Fruit fly (Drosophila melanogaster) whole organism, embryonic: ENCODE measurements around the gene CG32751.

Experiments used
- Atf3 ChIP-seq: fragments of 200-800 bp; sonication (Bioruptor generic); optimal IDR thresholded peaks from 3 replicates; lab custom pipeline; 2016; ENCODE audit warnings: missing biosample characterization, missing genetic modification characterization
- CG12769 ChIP-seq: fragments of 200-800 bp; sonication (Bioruptor generic); optimal IDR thresholded peaks from 2 replicates; lab custom pipeline; 2019; ENCODE audit warnings: missing biosample characterization, mild to moderate bottlenecking, missing genetic modification characterization, moderate library complexity
- CG13775 ChIP-seq: fragments of 200-800 bp; sonication (Bioruptor generic); optimal IDR thresholded peaks from 3 replicates; lab custom pipeline; 2017; ENCODE audit warnings: missing biosample characterization, mild to moderate bottlenecking, missing genetic modification characterization
- CG17612 ChIP-seq: fragments of 200-800 bp; sonication (Bioruptor generic); IDR thresholded peaks from 2 replicates; pipeline ENCODE4 v1.3.6; 2022; ENCODE audit warnings: missing biosample characterization, missing genetic modification characterization
- CG17802 ChIP-seq: fragments of 200-800 bp; sonication (Bioruptor generic); optimal IDR thresholded peaks from 2 replicates; lab custom pipeline; 2018; ENCODE audit warnings: missing biosample characterization, mild to moderate bottlenecking, missing genetic modification characterization, moderate library complexity
- CG1832 ChIP-seq: fragments of 200-800 bp; sonication (Bioruptor generic); optimal IDR thresholded peaks from 2 replicates; lab custom pipeline; 2017; ENCODE audit warnings: missing biosample characterization, mild to moderate bottlenecking, missing genetic modification characterization, inconsistent platforms
- CG31224 ChIP-seq: fragments of 200-800 bp; sonication (Bioruptor generic); IDR thresholded peaks from 2 replicates; pipeline ENCODE4 v1.3.6; 2022; ENCODE audit warnings: missing biosample characterization, missing genetic modification characterization
- CG4617 ChIP-seq: fragments of 200-800 bp; sonication (Bioruptor generic); optimal IDR thresholded peaks from 3 replicates; lab custom pipeline; 2016; ENCODE audit warnings: missing biosample characterization, missing genetic modification characterization, borderline replicate concordance
- CG6654 ChIP-seq: fragments of 200-800 bp; sonication (Bioruptor generic); optimal IDR thresholded peaks from 2 replicates; lab custom pipeline; 2017; ENCODE audit warnings: missing biosample characterization, mild to moderate bottlenecking, missing genetic modification characterization
- CG7271 ChIP-seq: fragments of 200-800 bp; sonication (Bioruptor generic); optimal IDR thresholded peaks from 2 replicates; lab custom pipeline; 2018; ENCODE audit warnings: missing biosample characterization, mild to moderate bottlenecking, missing genetic modification characterization, moderate library complexity
- CG7357 ChIP-seq: fragments of 200-800 bp; sonication (Bioruptor generic); IDR thresholded peaks from 3 replicates; pipeline ENCODE4 v1.3.6; 2022; ENCODE audit warnings: missing biosample characterization, missing genetic modification characterization
- CG7372 ChIP-seq: fragments of 200-800 bp; sonication (Bioruptor generic); IDR thresholded peaks from 2 replicates; pipeline ENCODE4 v1.3.6; 2022; ENCODE audit warnings: missing biosample characterization, missing genetic modification characterization
- CG7987 ChIP-seq: fragments of 200-800 bp; sonication (Bioruptor generic); optimal IDR thresholded peaks from 2 replicates; lab custom pipeline; 2018; ENCODE audit warnings: missing biosample characterization, mild to moderate bottlenecking, missing genetic modification characterization, moderate library complexity
- CG8924 ChIP-seq: fragments of 200-800 bp; optimal IDR thresholded peaks from 3 replicates; lab custom pipeline; 2019; ENCODE audit warnings: missing biosample characterization, mild to moderate bottlenecking, missing genetic modification characterization, moderate library complexity
- Fer2 ChIP-seq: fragments of 200-800 bp; sonication (Bioruptor generic); optimal IDR thresholded peaks from 2 replicates; lab custom pipeline; 2018; ENCODE audit warnings: missing biosample characterization, mild to moderate bottlenecking, missing genetic modification characterization, moderate library complexity
- HLH4C ChIP-seq: fragments of 200-800 bp; sonication (Bioruptor generic); IDR thresholded peaks from 3 replicates; pipeline ENCODE4 v1.3.6; 2022; ENCODE audit warnings: missing biosample characterization, missing genetic modification characterization; ENCODE audit not compliant: partially characterized antibody
- Hmr ChIP-seq: fragments of 200-800 bp; sonication (Bioruptor generic); optimal IDR thresholded peaks from 3 replicates; lab custom pipeline; 2017; ENCODE audit warnings: mild to moderate bottlenecking, missing biosample characterization, missing genetic modification reagents, missing genetic modification characterization
- Kr ChIP-seq: fragments of 200-800 bp; sonication (Bioruptor generic); optimal IDR thresholded peaks from 2 replicates; lab custom pipeline; 2017; ENCODE audit warnings: missing biosample characterization, mild to moderate bottlenecking, missing genetic modification characterization
- MESR4 ChIP-seq: fragments of 200-800 bp; sonication (Bioruptor generic); optimal IDR thresholded peaks from 2 replicates; lab custom pipeline; 2018; ENCODE audit warnings: missing biosample characterization, mild to moderate bottlenecking, missing genetic modification characterization, moderate library complexity
- Mad ChIP-seq: fragments of 200-800 bp; sonication (Bioruptor generic); optimal IDR thresholded peaks from 2 replicates; lab custom pipeline; 2016; ENCODE audit warnings: missing biosample characterization, missing genetic modification characterization
- Nf-YA ChIP-seq: fragments of 200-800 bp; sonication (Bioruptor generic); IDR thresholded peaks from 2 replicates; pipeline ENCODE4 v1.3.6; 2022; ENCODE audit warnings: missing biosample characterization, missing genetic modification characterization
- Sox100B ChIP-seq: fragments of 200-800 bp; sonication (Bioruptor generic); optimal IDR thresholded peaks from 3 replicates; lab custom pipeline; 2018; ENCODE audit warnings: missing biosample characterization, mild to moderate bottlenecking, missing genetic modification characterization
- ac ChIP-seq: fragments of 200-800 bp; sonication (Bioruptor generic); optimal IDR thresholded peaks from 3 replicates; lab custom pipeline; 2017; ENCODE audit warnings: missing biosample characterization, mild to moderate bottlenecking, missing genetic modification characterization
- amos ChIP-seq: fragments of 200-800 bp; sonication (Bioruptor generic); IDR thresholded peaks from 2 replicates; pipeline ENCODE4 v1.3.6; 2022; ENCODE audit warnings: missing biosample characterization, missing genetic modification characterization; ENCODE audit not compliant: partially characterized antibody
- ase ChIP-seq: fragments of 200-800 bp; sonication (Bioruptor generic); IDR thresholded peaks from 3 replicates; pipeline ENCODE4 v1.3.6; 2022; ENCODE audit warnings: missing biosample characterization, missing genetic modification characterization
- bab2 ChIP-seq: fragments of 200-800 bp; sonication (Bioruptor generic); optimal IDR thresholded peaks from 2 replicates; lab custom pipeline; 2016; ENCODE audit warnings: missing biosample characterization, missing genetic modification characterization
- bigmax ChIP-seq: fragments of 200-800 bp; sonication (Bioruptor generic); optimal IDR thresholded peaks from 2 replicates; lab custom pipeline; 2018; ENCODE audit warnings: missing biosample characterization, mild to moderate bottlenecking, missing genetic modification characterization
- ci ChIP-seq: fragments of 200-800 bp; sonication (Bioruptor generic); IDR thresholded peaks from 3 replicates; pipeline ENCODE4 v1.3.6; 2022; ENCODE audit warnings: missing biosample characterization, missing genetic modification characterization
- exex ChIP-seq: fragments of 200-800 bp; sonication (Bioruptor generic); optimal IDR thresholded peaks from 4 replicates; lab custom pipeline; 2018; ENCODE audit warnings: missing biosample characterization, mild to moderate bottlenecking, missing genetic modification characterization, moderate library complexity
- grn ChIP-seq: fragments of 200-800 bp; sonication (Bioruptor generic); optimal IDR thresholded peaks from 3 replicates; lab custom pipeline; 2017; ENCODE audit warnings: missing biosample characterization, missing genetic modification characterization
- maf-S ChIP-seq: fragments of 200-800 bp; sonication (Bioruptor generic); optimal IDR thresholded peaks from 2 replicates; lab custom pipeline; 2016; ENCODE audit warnings: missing biosample characterization, missing genetic modification characterization
- nerfin-2 ChIP-seq: fragments of 200-800 bp; sonication (Bioruptor generic); IDR thresholded peaks from 2 replicates; pipeline ENCODE4 v1.3.6; 2022; ENCODE audit warnings: missing biosample characterization, missing genetic modification characterization; ENCODE audit not compliant: partially characterized antibody
- pzg ChIP-seq: fragments of 200-800 bp; sonication (Bioruptor generic); optimal IDR thresholded peaks from 3 replicates; lab custom pipeline; 2018; ENCODE audit warnings: missing biosample characterization, mild to moderate bottlenecking, missing genetic modification characterization, moderate library complexity
- run ChIP-seq: fragments of 200-800 bp; sonication (Bioruptor generic); optimal IDR thresholded peaks from 3 replicates; lab custom pipeline; 2018; ENCODE audit warnings: missing biosample characterization, mild to moderate bottlenecking, missing genetic modification characterization
- sc ChIP-seq, 3 experiments: fragments of >200 bp in 2 of 3; fragments of 200-800 bp in 1 of 3; sonication (Bioruptor generic) in 1 of 3; optimal IDR thresholded peaks; 2 replicates in 2 of 3; 3 replicates in 1 of 3; lab custom pipeline; 2017; ENCODE audit warnings: mild to moderate bottlenecking in 1 of 3, missing biosample characterization in 1 of 3, missing genetic modification characterization in 1 of 3, missing genetic modification reagents in 1 of 3
- sisA ChIP-seq: fragments of 200-800 bp; sonication (Bioruptor generic); IDR thresholded peaks from 2 replicates; pipeline ENCODE4 v1.3.6; 2022; ENCODE audit warnings: missing biosample characterization, missing genetic modification characterization
- slp2 ChIP-seq: fragments of 200-800 bp; sonication (Bioruptor generic); optimal IDR thresholded peaks from 2 replicates; lab custom pipeline; 2016; ENCODE audit warnings: missing biosample characterization, missing genetic modification characterization
- unc-4 ChIP-seq: fragments of 200-800 bp; sonication (Bioruptor generic); IDR thresholded peaks from 2 replicates; pipeline ENCODE4 v1.3.6; 2022; ENCODE audit warnings: missing biosample characterization, missing genetic modification characterization; ENCODE audit not compliant: partially characterized antibody

The CG32751 gene

dm6 chrX:6219845-6220345 lies 21.4 kb upstream of the CG32751 start, which contains the start of gene Efr (continued):
- TF ChIP-seq CG4617 (GFP tag; lab: Kevin White, UChicago) (no peak), ase (GFP tag; lab: Robert Waterston, UW) (no peak), nerfin-2 (GFP tag; lab: Robert Waterston, UW) (no peak), CG1832 (GFP tag; lab: Kevin White, UChicago) (peak; percentile 25), CG7357 (GFP tag; lab: Robert Waterston, UW) (no peak), CG17612 (no peak), bigmax (GFP tag; lab: Kevin White, UChicago) (no peak), pzg (GFP tag; lab: Kevin White, UChicago) (peak; percentile 56), HLH4C (GFP tag; lab: Robert Waterston, UW) (peak; percentile 42; the same call in 2 of the 3 replicates), ac (GFP tag; lab: Kevin White, UChicago) (no peak), sisA (GFP tag; lab: Robert Waterston, UW) (no peak), Nf-YA (GFP tag; lab: Robert Waterston, UW) (no peak), CG7987 (GFP tag; lab: Kevin White, UChicago) (peak; percentile 8), CG8924 (tag; lab: Kevin White, UChicago) (peak; percentile 2), Mad (GFP tag; lab: Kevin White, UChicago) (no peak), CG7271 (tag; lab: Kevin White, UChicago) (no peak), CG12769 (no peak), Hmr (peak; percentile 30), CG7372 (GFP tag; lab: Robert Waterston, UW) (no peak), Fer2 (no peak), unc-4 (GFP tag; lab: Robert Waterston, UW) (peak; percentile 52), ci (GFP tag; lab: Robert Waterston, UW) (0 out of 3 replicates have a peak, but pooled peaks have one; percentile 40), exex (tag; lab: Kevin White, UChicago) (peak; percentile 98), maf-S (no peak), MESR4 (peak; percentile 56), bab2 (GFP tag; lab: Kevin White, UChicago) (no peak), run (tag; lab: Kevin White, UChicago) (no peak), Kr (no peak), Atf3 (no peak), CG17802 (tag; lab: Kevin White, UChicago) (no peak), grn (GFP tag; lab: Kevin White, UChicago) (peak; percentile 97), CG6654 (no peak)

DNA sequence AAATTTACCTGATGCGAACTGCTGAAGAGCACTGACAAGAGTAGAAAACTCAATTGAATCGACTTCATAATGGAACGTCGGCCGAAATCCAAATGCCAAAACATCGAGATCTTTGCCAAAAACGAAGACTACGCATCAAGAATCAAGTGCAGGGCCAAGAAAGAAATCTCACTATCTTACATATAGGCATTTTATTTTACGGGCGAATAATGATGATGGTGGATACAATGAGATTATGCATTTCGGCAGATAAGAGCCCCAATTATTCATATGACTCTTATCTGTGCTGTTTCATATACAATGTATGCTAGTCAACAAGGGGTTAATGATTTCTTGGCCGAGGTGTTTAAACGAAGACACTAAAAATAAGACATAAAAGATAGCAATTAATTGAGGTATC lies 20.8 kb upstream of the CG32751 start, which contains the start of gene Btnd:
Gene Btnd (minus strand): TSS at position 101 of the 400 bp plus-strand sequence.
- no peak for TF ChIP-seq amos (GFP tag; lab: Robert Waterston, UW)
- no peak for TF ChIP-seq sc (optimal IDR thresholded peaks at IDR 0.05; lab: Kevin White, UChicago)
- no peak for TF ChIP-seq sc (GFP tag; optimal IDR thresholded peaks at IDR 0.05; lab: Kevin White, UChicago)
- no peak for TF ChIP-seq Sox100B (GFP tag; lab: Kevin White, UChicago)
- no peak for TF ChIP-seq CG13775 (GFP tag; lab: Kevin White, UChicago)
- TF ChIP-seq CG31224 (GFP tag; lab: Robert Waterston, UW): no peak
- no peak for TF ChIP-seq slp2 (GFP tag; lab: Kevin White, UChicago)
- TF ChIP-seq Hmr: no peak
